Fruit fly (Drosophila melanogaster) whole organism, prepupa: ENCODE data around the gene gzl.

ENCODE experiments used
- CG16779 ChIP-seq: fragments of 200-800 bp; sonication (Bioruptor generic); optimal IDR thresholded peaks from 3 replicates; lab custom pipeline; 2017; ENCODE audit warnings: missing biosample characterization, mild to moderate bottlenecking, missing genetic modification characterization
- CG6276 ChIP-seq: fragments of 200-800 bp; sonication (Bioruptor generic); optimal IDR thresholded peaks from 2 replicates; lab custom pipeline; 2017; ENCODE audit warnings: missing biosample characterization, mild to moderate bottlenecking, missing genetic modification characterization
- CG6854 ChIP-seq: fragments of 200-800 bp; sonication (Bioruptor generic); optimal IDR thresholded peaks from 2 replicates; lab custom pipeline; 2017; ENCODE audit warnings: missing biosample characterization, mild to moderate bottlenecking, missing genetic modification characterization
- CG9139 ChIP-seq: fragments of 200-800 bp; sonication (Bioruptor generic); optimal IDR thresholded peaks from 3 replicates; lab custom pipeline; 2017; ENCODE audit warnings: missing biosample characterization, mild to moderate bottlenecking, missing genetic modification characterization
- Ets96B ChIP-seq: fragments of 200-800 bp; optimal IDR thresholded peaks from 2 replicates; lab custom pipeline; 2019; ENCODE audit warnings: missing biosample characterization, mild to moderate bottlenecking, missing genetic modification characterization, moderate library complexity
- achi ChIP-seq: fragments of 200-800 bp; sonication (Bioruptor generic); optimal IDR thresholded peaks from 3 replicates; lab custom pipeline; 2016; ENCODE audit warnings: missing biosample characterization, missing genetic modification characterization

dm6 chr3R:6395572-6396295, 13.0 kb downstream of the gzl start:
- no peak for TF ChIP-seq CG16779 (tag; lab: Kevin White, UChicago)
- TF ChIP-seq achi (GFP tag; lab: Kevin White, UChicago), result peak; percentile 62
- TF ChIP-seq CG6276 (GFP tag; lab: Kevin White, UChicago), result no peak
- TF ChIP-seq CG6854, result no peak
- no peak for TF ChIP-seq CG9139 (GFP tag; lab: Kevin White, UChicago)
- peak; percentile 53 for TF ChIP-seq Ets96B
